Fruit fly (Drosophila melanogaster): ENCODE data around the gene CG13995.

The CG13995 gene

dm6 chr2L:6053874-6054469 is at the start of gene CG13995:
Gene CG13995, plus strand, starts transcription at chr2L:6054302.
- TF ChIP-seq ttk (optimal IDR thresholded peaks at IDR 0.05) (no peak), Myc (optimal IDR thresholded peaks at IDR 0.05) (no peak), h (optimal IDR thresholded peaks at IDR 0.05) (no peak), psq (optimal IDR thresholded peaks at IDR 0.05) (no peak), Sin3A (optimal IDR thresholded peaks at IDR 0.05) (no peak), insv (optimal IDR thresholded peaks at IDR 0.05) (no peak)

dm6 chr2L:6006508-6007232 is 47.4 kb upstream of the CG13995 start, which contains the start of gene Gal:
Gene Gal, minus strand, starts transcription at chr2L:6006827.
- TF ChIP-seq insv (optimal IDR thresholded peaks at IDR 0.05), result no peak
- TF ChIP-seq h (optimal IDR thresholded peaks at IDR 0.05), result no peak

- TF ChIP-seq Sin3A (optimal IDR thresholded peaks at IDR 0.05), result no peak
- no peak for TF ChIP-seq ttk (optimal IDR thresholded peaks at IDR 0.05)
- no peak for TF ChIP-seq psq (optimal IDR thresholded peaks at IDR 0.05)
- no peak for TF ChIP-seq Myc (optimal IDR thresholded peaks at IDR 0.05)
- no peak for TF ChIP-seq insv (optimal IDR thresholded peaks at IDR 0.05)
- no peak for TF ChIP-seq h (optimal IDR thresholded peaks at IDR 0.05)
Measured at dm6 chr2L:6012303-6013070, 41.6 kb upstream of the CG13995 start, which contains the start of gene CG9098. Gene CG9098, minus strand, starts transcription at chr2L:6012338.

dm6 chr2L:6013071-6013417 is 41.1 kb upstream of the CG13995 start:
- TF ChIP-seq psq (optimal IDR thresholded peaks at IDR 0.05) (no peak), h (optimal IDR thresholded peaks at IDR 0.05) (no peak), Myc (optimal IDR thresholded peaks at IDR 0.05) (no peak), Sin3A (optimal IDR thresholded peaks at IDR 0.05) (no peak)

dm6 chr2L:6019352-6020131 is 34.6 kb upstream of the CG13995 start, which contains the start of gene H2.0:
Gene H2.0, minus strand, starts transcription at chr2L:6019402.
- TF ChIP-seq Sin3A (optimal IDR thresholded peaks at IDR 0.05), result no peak
- TF ChIP-seq psq (optimal IDR thresholded peaks at IDR 0.05), result no peak
- TF ChIP-seq Myc (optimal IDR thresholded peaks at IDR 0.05), result no peak
- TF ChIP-seq h (optimal IDR thresholded peaks at IDR 0.05), result no peak
- no peak for TF ChIP-seq insv (optimal IDR thresholded peaks at IDR 0.05)
- TF ChIP-seq ttk (optimal IDR thresholded peaks at IDR 0.05), result no peak

- TF ChIP-seq ttk (optimal IDR thresholded peaks at IDR 0.05) (no peak), Myc (optimal IDR thresholded peaks at IDR 0.05) (no peak), insv (optimal IDR thresholded peaks at IDR 0.05) (no peak), Sin3A (optimal IDR thresholded peaks at IDR 0.05) (no peak), h (optimal IDR thresholded peaks at IDR 0.05) (no peak), psq (optimal IDR thresholded peaks at IDR 0.05) (no peak)
Measured at dm6 chr2L:6020535-6020934, 33.6 kb upstream of the CG13995 start, which contains the start of gene CG13996. Gene CG13996, plus strand, starts transcription at chr2L:6020835.

dm6 chr2L:6022793-6023192 is 31.3 kb upstream of the CG13995 start:
- no peak for TF ChIP-seq psq (optimal IDR thresholded peaks at IDR 0.05)
- no peak for TF ChIP-seq Myc (optimal IDR thresholded peaks at IDR 0.05)
- TF ChIP-seq h (optimal IDR thresholded peaks at IDR 0.05), result no peak
- TF ChIP-seq insv (optimal IDR thresholded peaks at IDR 0.05), result no peak
- TF ChIP-seq ttk (optimal IDR thresholded peaks at IDR 0.05), result no peak
- no peak for TF ChIP-seq Sin3A (optimal IDR thresholded peaks at IDR 0.05)

- no peak for TF ChIP-seq h (optimal IDR thresholded peaks at IDR 0.05)
- no peak for TF ChIP-seq insv (optimal IDR thresholded peaks at IDR 0.05)
- TF ChIP-seq ttk (optimal IDR thresholded peaks at IDR 0.05), result no peak
- no peak for TF ChIP-seq psq (optimal IDR thresholded peaks at IDR 0.05)
- TF ChIP-seq Myc (optimal IDR thresholded peaks at IDR 0.05), result no peak
- no peak for TF ChIP-seq Sin3A (optimal IDR thresholded peaks at IDR 0.05)
Measured at dm6 chr2L:6024345-6024907, 29.7 kb upstream of the CG13995 start, which contains the start of gene CG9107. Gene CG9107, minus strand, starts transcription at chr2L:6024539.

- TF ChIP-seq insv (optimal IDR thresholded peaks at IDR 0.05) (no peak), Myc (optimal IDR thresholded peaks at IDR 0.05) (no peak), h (optimal IDR thresholded peaks at IDR 0.05) (no peak), ttk (optimal IDR thresholded peaks at IDR 0.05) (no peak), psq (optimal IDR thresholded peaks at IDR 0.05) (no peak), Sin3A (optimal IDR thresholded peaks at IDR 0.05) (no peak)
Measured at dm6 chr2L:6028712-6029111, 25.4 kb upstream of the CG13995 start.

dm6 chr2L:6031838-6032237 is 22.3 kb upstream of the CG13995 start:
- TF ChIP-seq insv (optimal IDR thresholded peaks at IDR 0.05) (no peak), psq (optimal IDR thresholded peaks at IDR 0.05) (no peak), ttk (optimal IDR thresholded peaks at IDR 0.05) (no peak)

- TF ChIP-seq h (optimal IDR thresholded peaks at IDR 0.05) (no peak), insv (optimal IDR thresholded peaks at IDR 0.05) (no peak), Sin3A (optimal IDR thresholded peaks at IDR 0.05) (no peak), psq (optimal IDR thresholded peaks at IDR 0.05) (no peak), Myc (optimal IDR thresholded peaks at IDR 0.05) (no peak), ttk (optimal IDR thresholded peaks at IDR 0.05) (no peak)
Measured at dm6 chr2L:6034344-6034743, 19.8 kb upstream of the CG13995 start, which contains the start of gene CG9109. Gene CG9109, minus strand, starts transcription at chr2L:6034423.

Data from Kc167 (cell line).